Worm (Caenorhabditis elegans) whole organism, L4 larva: ENCODE results near the gene moa-1.

Source experiments
- T26A8.4 ChIP-seq: fragments of 200-800 bp; sonication (Bioruptor generic); IDR thresholded peaks from 2 replicates; pipeline ENCODE4 v1.3.6; 2022; ENCODE audit warnings: missing genetic modification characterization, missing compliant biosample characterization
- ceh-82 ChIP-seq: sonication (generic microtip); optimal IDR thresholded peaks from 2 replicates; lab custom pipeline; 2017; ENCODE audit warnings: missing biosample characterization, missing genetic modification characterization
- ces-1 ChIP-seq: fragments of 150-350 bp; sonication (generic microtip); optimal IDR thresholded peaks from 4 replicates; lab custom pipeline; 2014; ENCODE audit warnings: missing biosample characterization, missing genetic modification reagents, missing genetic modification characterization
- dve-1 ChIP-seq: sonication (generic microtip); optimal IDR thresholded peaks from 2 replicates; lab custom pipeline; 2017; ENCODE audit warnings: antibody characterized with exemption, mild to moderate bottlenecking, missing genetic modification characterization, missing compliant biosample characterization; ENCODE audit not compliant: insufficient read depth
- fos-1 ChIP-seq: fragments of 150-350 bp; optimal IDR thresholded peaks from 2 replicates; lab custom pipeline; 2014; ENCODE audit warnings: missing biosample characterization, missing genetic modification characterization
- lin-15B ChIP-seq: fragments of 150-350 bp; sonication (generic microtip); optimal IDR thresholded peaks from 3 replicates; lab custom pipeline; 2014; ENCODE audit warnings: missing biosample characterization, missing genetic modification characterization
- lin-29 ChIP-seq: fragments of 200-800 bp; sonication (Bioruptor generic); IDR thresholded peaks from 2 replicates; pipeline ENCODE4 v1.3.6; 2022; ENCODE audit warnings: missing genetic modification reagents, missing genetic modification characterization, missing compliant biosample characterization
- nhr-102 ChIP-seq: sonication (generic microtip); optimal IDR thresholded peaks from 2 replicates; lab custom pipeline; 2016; ENCODE audit warnings: mild to moderate bottlenecking, missing genetic modification characterization, moderate library complexity, missing compliant biosample characterization
- nhr-237 ChIP-seq: sonication (generic microtip); optimal IDR thresholded peaks from 2 replicates; lab custom pipeline; 2017; ENCODE audit warnings: missing biosample characterization, missing genetic modification characterization
- skn-1 ChIP-seq: fragments of 150-350 bp; optimal IDR thresholded peaks from 2 replicates; lab custom pipeline; 2014; ENCODE audit warnings: missing biosample characterization, missing genetic modification characterization
- unc-62 ChIP-seq, 3 experiments: fragments of 150-350 bp in 1 of 3; sonication (generic microtip); optimal IDR thresholded peaks in 2 of 3; peaks in 1 of 3; 1 replicate in 1 of 3; 2 replicates in 2 of 3; lab custom pipeline; 2014 to 2017; ENCODE audit warnings: missing biosample characterization in 3 of 3, missing genetic modification characterization in 3 of 3, missing genetic modification reagents in 3 of 3, missing genotype in 1 of 3

- TF ChIP-seq ceh-82 (no peak), nhr-237 (tag; lab: Kevin White, UChicago) (no peak), ces-1 (GFP tag; lab: Kevin White, UChicago) (no peak), nhr-102 (tag; lab: Kevin White, UChicago) (no peak), T26A8.4 (no peak), skn-1 (tag; lab: Kevin White, UChicago) (no peak), lin-29 (GFP tag; lab: Robert Waterston, UW) (no peak), dve-1 (tag; lab: Kevin White, UChicago) (no peak), fos-1 (tag; lab: Kevin White, UChicago) (no peak), unc-62 (GFP tag; optimal IDR thresholded peaks at IDR 0.05 in 1 of 2; lab: Kevin White, UChicago) (no peak), unc-62 (tag; optimal IDR thresholded peaks at IDR 0.05; lab: Kevin White, UChicago) (no peak), lin-15B (tag; lab: Kevin White, UChicago) (no peak)
Measured at ce11 chrIII:1989940-1990339, 20.2 kb upstream of the moa-1 start.
